Worm (Caenorhabditis elegans) whole organism, mixed stage, embryonic: ENCODE data around the gene ocr-4.

Experiments used
- bed-3 ChIP-seq: fragments of 200-800 bp; sonication (Bioruptor generic); optimal IDR thresholded peaks from 3 replicates; lab custom pipeline; 2018; ENCODE audit warnings: mild to moderate bottlenecking, missing genetic modification characterization, moderate library complexity, missing compliant biosample characterization
- blmp-1 ChIP-seq: fragments of 150-350 bp; optimal IDR thresholded peaks from 2 replicates; lab custom pipeline; 2014; ENCODE audit warnings: missing biosample characterization, missing genetic modification characterization
- ceh-39 ChIP-seq: fragments of 150-350 bp; optimal IDR thresholded peaks from 2 replicates; lab custom pipeline; 2014; ENCODE audit warnings: missing biosample characterization, missing genetic modification characterization
- ceh-43 ChIP-seq: fragments of 200-800 bp; sonication (Bioruptor generic); optimal IDR thresholded peaks from 2 replicates; lab custom pipeline; 2018; ENCODE audit warnings: mild to moderate bottlenecking, missing genetic modification characterization, moderate library complexity, missing compliant biosample characterization
- ceh-83 ChIP-seq: fragments of 200-800 bp; sonication (Bioruptor generic); optimal IDR thresholded peaks from 2 replicates; lab custom pipeline; 2018; ENCODE audit warnings: mild to moderate bottlenecking, missing genetic modification characterization, missing compliant biosample characterization
- ces-1 ChIP-seq: fragments of 150-350 bp; optimal IDR thresholded peaks from 2 replicates; lab custom pipeline; 2014; ENCODE audit warnings: missing biosample characterization, missing genetic modification reagents, missing genetic modification characterization
- cnd-1 ChIP-seq: fragments of 200-800 bp; sonication (Bioruptor generic); optimal IDR thresholded peaks from 2 replicates; lab custom pipeline; 2018; ENCODE audit warnings: mild to moderate bottlenecking, missing genetic modification characterization, missing compliant biosample characterization
- elt-1 ChIP-seq: sonication (generic microtip); optimal IDR thresholded peaks from 2 replicates; lab custom pipeline; 2017; ENCODE audit warnings: missing genetic modification characterization, mild to moderate bottlenecking, missing compliant biosample characterization, antibody characterized with exemption, moderate library complexity, borderline replicate concordance; ENCODE audit not compliant: insufficient read depth
- elt-3 ChIP-seq: fragments of 150-350 bp; optimal IDR thresholded peaks from 2 replicates; lab custom pipeline; 2014; ENCODE audit warnings: missing biosample characterization, missing genetic modification characterization
- flh-1 ChIP-seq: fragments of 200-800 bp; sonication (Bioruptor generic); optimal IDR thresholded peaks from 2 replicates; lab custom pipeline; 2018; ENCODE audit warnings: mild to moderate bottlenecking, missing genetic modification characterization, moderate library complexity, missing compliant biosample characterization
- ham-2 ChIP-seq: fragments of 200-800 bp; sonication (Bioruptor generic); optimal IDR thresholded peaks from 2 replicates; lab custom pipeline; 2018; ENCODE audit warnings: mild to moderate bottlenecking, missing genetic modification characterization, missing compliant biosample characterization
- hlh-1 ChIP-seq: fragments of 150-350 bp; optimal IDR thresholded peaks from 2 replicates; lab custom pipeline; 2014; ENCODE audit warnings: missing biosample characterization, missing genetic modification reagents, missing genetic modification characterization
- lin-13 ChIP-seq: fragments of 150-350 bp; optimal IDR thresholded peaks from 2 replicates; lab custom pipeline; 2014; ENCODE audit warnings: missing biosample characterization, missing genetic modification characterization
- lsy-2 ChIP-seq: fragments of 150-350 bp; optimal IDR thresholded peaks from 2 replicates; lab custom pipeline; 2014; ENCODE audit warnings: missing biosample characterization, missing genetic modification characterization
- mab-5 ChIP-seq: fragments of 150-350 bp; optimal IDR thresholded peaks from 2 replicates; lab custom pipeline; 2014; ENCODE audit warnings: missing biosample characterization, missing genetic modification characterization
- mep-1 ChIP-seq: fragments of 150-350 bp; optimal IDR thresholded peaks from 2 replicates; lab custom pipeline; 2017; ENCODE audit warnings: missing biosample characterization, missing genetic modification reagents, missing genetic modification characterization, inconsistent platforms
- mls-2 ChIP-seq: sonication (generic microtip); optimal IDR thresholded peaks from 2 replicates; lab custom pipeline; 2016; ENCODE audit warnings: mild to moderate bottlenecking, missing genetic modification characterization, moderate library complexity, missing compliant biosample characterization
- nhr-12 ChIP-seq: fragments of 150-350 bp; optimal IDR thresholded peaks from 2 replicates; lab custom pipeline; 2014; ENCODE audit warnings: missing biosample characterization, missing genetic modification characterization
- nhr-2 ChIP-seq: fragments of 150-350 bp; optimal IDR thresholded peaks from 2 replicates; lab custom pipeline; 2014; ENCODE audit warnings: missing biosample characterization, missing genetic modification characterization
- nhr-237 ChIP-seq: fragments of 150-350 bp; optimal IDR thresholded peaks from 2 replicates; lab custom pipeline; 2014; ENCODE audit warnings: missing biosample characterization, missing genetic modification characterization
- nhr-76 ChIP-seq: sonication (generic microtip); optimal IDR thresholded peaks from 2 replicates; lab custom pipeline; 2017; ENCODE audit warnings: missing biosample characterization, missing genetic modification characterization
- sem-2 ChIP-seq: fragments of 200-800 bp; sonication (Bioruptor generic); optimal IDR thresholded peaks from 2 replicates; lab custom pipeline; 2018; ENCODE audit warnings: mild to moderate bottlenecking, missing genetic modification characterization, missing compliant biosample characterization
- snpc-4 ChIP-seq: fragments of 150-350 bp; optimal IDR thresholded peaks from 2 replicates; lab custom pipeline; 2014; ENCODE audit warnings: missing biosample characterization, missing genetic modification characterization
- sptf-1 ChIP-seq: sonication (generic microtip); optimal IDR thresholded peaks from 2 replicates; lab custom pipeline; 2017; ENCODE audit warnings: mild to moderate bottlenecking, missing genetic modification characterization, moderate library complexity, missing compliant biosample characterization
- tbx-8 ChIP-seq: fragments of 200-800 bp; sonication (Bioruptor generic); optimal IDR thresholded peaks from 2 replicates; lab custom pipeline; 2018; ENCODE audit warnings: mild to moderate bottlenecking, missing genetic modification characterization, moderate library complexity, missing compliant biosample characterization
- unc-120 ChIP-seq: sonication (generic microtip); optimal IDR thresholded peaks from 2 replicates; lab custom pipeline; 2017; ENCODE audit warnings: missing genetic modification characterization, missing compliant biosample characterization; ENCODE audit not compliant: poor library complexity, severe bottlenecking
- unc-39 ChIP-seq: fragments of 150-350 bp; optimal IDR thresholded peaks from 2 replicates; lab custom pipeline; 2014; ENCODE audit warnings: missing biosample characterization, missing genetic modification characterization
- unc-62 ChIP-seq: fragments of 150-350 bp; optimal IDR thresholded peaks from 2 replicates; lab custom pipeline; 2014; ENCODE audit warnings: missing biosample characterization, missing genetic modification reagents, missing genetic modification characterization
- zip-8 ChIP-seq: fragments of 150-350 bp; optimal IDR thresholded peaks from 2 replicates; lab custom pipeline; 2014; ENCODE audit warnings: missing biosample characterization, missing genetic modification characterization
- ztf-11 ChIP-seq: fragments of 150-350 bp; optimal IDR thresholded peaks from 2 replicates; lab custom pipeline; 2014; ENCODE audit warnings: missing biosample characterization, missing genetic modification characterization

ocr-4 gene

DNA sequence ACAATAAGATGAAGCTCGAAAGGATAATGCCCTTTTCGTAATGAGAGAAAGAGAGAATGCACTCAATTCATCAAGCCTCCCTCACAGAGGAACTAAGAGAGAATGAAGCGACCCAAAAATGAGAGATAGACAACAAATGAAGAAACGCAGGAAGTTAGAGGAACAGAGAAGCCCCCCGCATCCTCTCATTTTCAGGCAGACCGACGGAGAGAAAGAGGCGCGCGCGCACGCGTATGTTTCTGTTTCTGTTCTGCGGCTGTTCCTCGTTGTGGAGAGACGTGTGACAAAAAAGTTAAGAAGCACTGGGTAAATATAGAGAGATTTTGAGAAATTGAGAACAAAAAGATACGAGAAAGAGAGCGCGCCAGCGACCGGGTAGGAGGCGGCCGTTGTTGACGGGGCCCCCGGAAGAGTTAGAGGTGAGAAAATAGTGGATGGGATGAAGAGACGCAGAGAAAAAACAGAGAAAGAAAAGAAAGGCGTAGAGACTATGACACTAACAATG is 12.6 kb downstream of the ocr-4 start:
- TF ChIP-seq unc-62 (GFP tag; lab: Kevin White, UChicago) (peak; percentile 70), hlh-1 (tag; lab: Kevin White, UChicago) (peak; percentile 81), ztf-11 (tag; lab: Kevin White, UChicago) (no peak), bed-3 (GFP tag; lab: Kevin White, UChicago) (no peak), nhr-237 (tag; lab: Kevin White, UChicago) (peak; percentile 63), nhr-12 (tag; lab: Kevin White, UChicago) (no peak), ham-2 (GFP tag; lab: Kevin White, UChicago) (peak; percentile 78), mls-2 (tag; lab: Kevin White, UChicago) (peak; percentile 65), lin-13 (tag; lab: Kevin White, UChicago) (no peak), lsy-2 (tag; lab: Kevin White, UChicago) (peak; percentile 40), ceh-39 (no peak), ces-1 (GFP tag; lab: Kevin White, UChicago) (peak; percentile 89), unc-120 (tag; lab: Kevin White, UChicago) (peak; percentile 87), blmp-1 (tag; lab: Kevin White, UChicago) (peak; percentile 12), mep-1 (tag; lab: Kevin White, UChicago) (peak; percentile 38)
- TF ChIP-seq, all 35 proteins: peak for 10

DNA sequence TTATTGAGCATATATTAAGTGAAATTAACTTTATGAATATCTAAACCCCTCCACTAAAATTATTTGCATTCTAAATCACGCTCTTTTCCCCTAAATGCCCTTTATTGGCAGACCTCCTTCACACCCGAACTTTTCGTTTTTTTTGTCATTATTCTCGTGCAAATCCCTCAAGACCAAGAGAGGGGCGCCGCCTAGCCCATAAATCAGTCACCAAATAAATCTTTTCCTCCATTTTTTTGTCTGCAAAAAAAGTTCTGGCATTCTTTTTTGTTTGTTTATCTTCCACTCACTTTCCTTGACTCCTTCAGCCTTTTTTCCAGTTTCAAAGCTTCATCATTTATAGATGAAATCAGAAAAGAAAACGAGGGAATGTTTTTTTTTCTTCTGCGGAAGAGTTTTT is 13.7 kb downstream of the ocr-4 start:
- TF ChIP-seq ceh-43 (GFP tag; lab: Kevin White, UChicago) (no peak), mab-5 (tag; lab: Kevin White, UChicago) (no peak), flh-1 (GFP tag; lab: Kevin White, UChicago) (no peak), ham-2 (GFP tag; lab: Kevin White, UChicago) (no peak), unc-62 (GFP tag; lab: Kevin White, UChicago) (no peak), sptf-1 (tag; lab: Kevin White, UChicago) (no peak), ceh-83 (GFP tag; lab: Kevin White, UChicago) (no peak), blmp-1 (tag; lab: Kevin White, UChicago) (no peak), cnd-1 (tag; lab: Kevin White, UChicago) (no peak), zip-8 (no peak), lsy-2 (tag; lab: Kevin White, UChicago) (no peak), elt-3 (tag; lab: Kevin White, UChicago) (no peak), unc-39 (tag; lab: Kevin White, UChicago) (no peak), nhr-76 (tag; lab: Kevin White, UChicago) (no peak), nhr-12 (tag; lab: Kevin White, UChicago) (no peak)
- TF ChIP-seq, all 35 proteins: peak for 0

DNA sequence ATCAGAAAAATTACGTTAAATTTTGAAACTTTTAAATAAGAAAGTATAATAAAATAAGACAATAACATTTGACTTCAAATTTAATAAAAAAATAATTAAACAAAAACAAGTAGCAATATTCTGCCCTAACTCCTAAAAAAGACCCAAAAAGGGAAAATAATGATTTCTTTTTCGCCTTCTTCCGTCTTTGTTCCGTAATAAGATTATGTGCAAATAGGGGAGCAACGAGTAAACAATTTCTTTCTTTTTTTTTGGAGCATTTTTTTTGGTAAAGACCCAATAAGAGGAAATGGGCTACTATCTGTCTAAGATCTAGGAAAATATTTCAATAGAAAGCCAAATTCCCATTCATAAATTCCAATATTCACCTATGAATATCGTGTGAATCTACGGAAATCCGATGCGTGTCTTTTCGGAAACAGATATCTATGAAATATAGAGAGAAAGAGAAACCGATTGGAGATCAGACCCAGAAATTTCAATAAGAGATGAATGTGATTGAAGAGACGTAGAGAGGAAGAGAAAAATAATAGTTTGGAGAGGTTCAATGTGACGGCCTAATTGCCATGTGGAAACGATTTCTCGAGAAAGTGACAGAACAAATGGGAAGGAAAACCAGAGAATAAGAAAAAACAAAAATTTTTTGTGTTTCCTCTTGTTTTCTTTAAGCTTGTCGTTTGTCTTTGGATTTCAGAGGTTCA is 14.6 kb downstream of the ocr-4 start:
- no peak for TF ChIP-seq ham-2 (GFP tag; lab: Kevin White, UChicago)
- TF ChIP-seq tbx-8 (GFP tag; lab: Kevin White, UChicago): no peak
- no peak for TF ChIP-seq bed-3 (GFP tag; lab: Kevin White, UChicago)
- peak; percentile 51 for TF ChIP-seq elt-1 (tag; lab: Kevin White, UChicago)
- peak; percentile 83 for TF ChIP-seq ces-1 (GFP tag; lab: Kevin White, UChicago)
- TF ChIP-seq unc-62 (GFP tag; lab: Kevin White, UChicago): peak; percentile 63
- TF ChIP-seq snpc-4 (tag; lab: Kevin White, UChicago): no peak
- TF ChIP-seq, all 35 proteins: peak for 3

DNA sequence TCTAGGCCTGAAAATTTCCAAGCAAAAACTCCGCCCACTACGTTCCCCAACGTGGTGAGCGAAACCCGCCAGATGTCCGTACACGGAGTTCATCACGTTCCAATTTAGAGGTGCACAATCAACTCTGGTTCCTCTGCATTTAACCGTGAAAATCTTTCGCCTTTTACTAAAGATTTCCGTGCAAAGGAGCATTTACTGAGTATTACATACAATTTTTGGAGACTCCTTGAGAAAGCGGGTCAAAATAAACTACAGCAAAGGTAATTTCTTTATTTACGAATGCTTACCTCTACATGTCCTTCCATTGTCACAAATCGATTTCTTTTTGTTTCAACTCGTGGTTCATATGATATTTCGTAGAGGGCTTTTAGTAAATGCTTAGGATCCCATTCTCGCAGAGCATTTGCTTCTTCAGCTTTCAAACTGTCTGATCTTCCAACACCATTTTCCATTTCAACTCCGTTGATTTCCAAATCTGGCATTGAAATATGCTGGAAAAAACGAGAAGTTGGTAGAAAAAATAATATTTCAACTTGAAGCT is 15.9 kb downstream of the ocr-4 start, which contains the start of gene F42C5.9:
F42C5.9 (minus strand) TSS at position 491 of the 541 bp plus-strand sequence.
- TF ChIP-seq ceh-43 (GFP tag; lab: Kevin White, UChicago) (no peak), ces-1 (GFP tag; lab: Kevin White, UChicago) (no peak), tbx-8 (GFP tag; lab: Kevin White, UChicago) (no peak), sem-2 (no peak), ham-2 (GFP tag; lab: Kevin White, UChicago) (no peak), mls-2 (tag; lab: Kevin White, UChicago) (no peak), elt-3 (tag; lab: Kevin White, UChicago) (no peak), unc-39 (tag; lab: Kevin White, UChicago) (no peak), zip-8 (no peak), ceh-83 (GFP tag; lab: Kevin White, UChicago) (no peak), nhr-2 (tag; lab: Kevin White, UChicago) (no peak), mab-5 (tag; lab: Kevin White, UChicago) (no peak)
